Worm (Caenorhabditis elegans) whole organism, early embryonic: ENCODE data around the gene clec-61.
"Not testable (repeated sequence)": the region's sequence is repeated elsewhere in the genome, so short reads cannot be mapped to it uniquely, and the experiment has no call there.

Experiments
- B0310.2 ChIP-seq: sonication (generic microtip); optimal IDR thresholded peaks from 2 replicates; lab custom pipeline; 2016; ENCODE audit warnings: mild to moderate bottlenecking, missing genetic modification characterization, missing compliant biosample characterization
- F13C5.2 ChIP-seq: sonication (generic microtip); optimal IDR thresholded peaks from 2 replicates; lab custom pipeline; 2017; ENCODE audit warnings: mild to moderate bottlenecking, missing genetic modification characterization, inconsistent platforms, missing compliant biosample characterization
- aly-1 ChIP-seq: sonication (generic microtip); optimal IDR thresholded peaks from 2 replicates; lab custom pipeline; 2016; ENCODE audit warnings: missing genetic modification characterization, missing compliant biosample characterization
- ama-1 ChIP-seq: fragments of 150-350 bp; optimal IDR thresholded peaks from 2 replicates; lab custom pipeline; 2014
- ceh-13 ChIP-seq: fragments of 200-800 bp; sonication (Bioruptor generic); optimal IDR thresholded peaks from 2 replicates; lab custom pipeline; 2018; ENCODE audit warnings: mild to moderate bottlenecking, missing genetic modification characterization, missing compliant biosample characterization
- ceh-36 ChIP-seq: sonication (generic microtip); optimal IDR thresholded peaks from 2 replicates; lab custom pipeline; 2016; ENCODE audit warnings: missing genetic modification characterization, inconsistent platforms, missing compliant biosample characterization
- ets-7 ChIP-seq: sonication (generic microtip); optimal IDR thresholded peaks from 2 replicates; lab custom pipeline; 2016; ENCODE audit warnings: missing genotype, missing genetic modification characterization, missing compliant biosample characterization
- flt-1 ChIP-seq: fragments of 200-800 bp; sonication (Bioruptor generic); IDR thresholded peaks from 2 replicates; pipeline ENCODE4 v1.3.6; 2022; ENCODE audit warnings: missing genetic modification characterization, missing compliant biosample characterization
- hmbx-1 ChIP-seq: sonication (generic microtip); optimal IDR thresholded peaks from 2 replicates; lab custom pipeline; 2016; ENCODE audit warnings: mild to moderate bottlenecking, missing genetic modification characterization, missing compliant biosample characterization
- hmg-4 ChIP-seq: fragments of 200-800 bp; sonication (Bioruptor generic); optimal IDR thresholded peaks from 2 replicates; lab custom pipeline; 2018; ENCODE audit warnings: mild to moderate bottlenecking, missing genetic modification characterization, missing compliant biosample characterization
- hnd-1 ChIP-seq: sonication (generic microtip); optimal IDR thresholded peaks from 2 replicates; lab custom pipeline; 2016; ENCODE audit warnings: missing genetic modification characterization, missing compliant biosample characterization
- pes-1 ChIP-seq: fragments of 200-800 bp; sonication (Bioruptor generic); IDR thresholded peaks from 2 replicates; pipeline ENCODE4 v1.3.6; 2022; ENCODE audit warnings: missing genetic modification reagents, missing genetic modification characterization, missing compliant biosample characterization
- scrt-1 ChIP-seq: fragments of 200-800 bp; sonication (Bioruptor generic); IDR thresholded peaks from 2 replicates; pipeline ENCODE4 v1.3.6; 2022; ENCODE audit warnings: missing genetic modification characterization, missing compliant biosample characterization
- sea-1 ChIP-seq: fragments of 200-800 bp; sonication (Bioruptor generic); conservative IDR thresholded peaks from 2 replicates; pipeline ENCODE4 v1.3.6; 2022; ENCODE audit warnings: missing genetic modification characterization, missing compliant biosample characterization
- tbx-11 ChIP-seq: fragments of 200-800 bp; sonication (Bioruptor generic); IDR thresholded peaks from 2 replicates; pipeline ENCODE4 v1.3.6; 2022; ENCODE audit warnings: missing genetic modification characterization, missing compliant biosample characterization
- tbx-37 ChIP-seq: fragments of 200-800 bp; sonication (Bioruptor generic); conservative IDR thresholded peaks from 2 replicates; pipeline ENCODE4 v1.3.6; 2022; ENCODE audit warnings: missing genetic modification reagents, missing genetic modification characterization, missing compliant biosample characterization
- tra-4 ChIP-seq: sonication (generic microtip); optimal IDR thresholded peaks from 2 replicates; lab custom pipeline; 2017; ENCODE audit warnings: missing genetic modification characterization, missing compliant biosample characterization

clec-61 gene

ce11 chrII:10502491-10503063 lies 12.2 kb upstream of the clec-61 start, which contains the start of gene myrf-1:
Gene myrf-1, minus strand, starts transcription at chrII:10502541.
- TF ChIP-seq sea-1 (GFP tag; lab: Robert Waterston, UW) (no peak), hmg-4 (GFP tag; lab: Kevin White, UChicago) (peak; percentile 86), hmbx-1 (no peak), flt-1 (GFP tag; lab: Robert Waterston, UW) (peak; percentile 55; the same call in 1 of the 2 replicates), hnd-1 (no peak), F13C5.2 (peak; percentile 69), pes-1 (GFP tag; lab: Robert Waterston, UW) (no peak), aly-1 (tag; lab: Kevin White, UChicago) (no peak), B0310.2 (tag; lab: Kevin White, UChicago) (no peak), ceh-13 (no peak), ama-1 (lab: Kevin White, UChicago) (no peak), tra-4 (tag; lab: Kevin White, UChicago) (no peak), tbx-37 (GFP tag; lab: Robert Waterston, UW) (no peak), ceh-36 (tag; lab: Kevin White, UChicago) (peak; percentile 18), ets-7 (tag; lab: Kevin White, UChicago) (no peak), tbx-11 (no peak), scrt-1 (GFP tag; lab: Robert Waterston, UW) (0 out of 2 replicates have a peak, but pooled peaks have one; percentile 45)

- TF ChIP-seq ama-1 (lab: Kevin White, UChicago) (no peak), pes-1 (GFP tag; lab: Robert Waterston, UW) (no peak), hnd-1 (no peak), hmg-4 (GFP tag; lab: Kevin White, UChicago) (peak; percentile 34), hmbx-1 (no peak), sea-1 (GFP tag; lab: Robert Waterston, UW) (no peak), F13C5.2 (peak; percentile 28), flt-1 (GFP tag; lab: Robert Waterston, UW) (no peak)
These were observed 11.2 kb upstream of the clec-61 start for ce11 chrII:10501578-10501977.

ce11 chrII:10500674-10501073 lies 10.3 kb upstream of the clec-61 start:
- TF ChIP-seq ceh-36 (tag; lab: Kevin White, UChicago) (no peak), flt-1 (GFP tag; lab: Robert Waterston, UW) (no peak), hnd-1 (no peak), ama-1 (lab: Kevin White, UChicago) (no peak), tra-4 (tag; lab: Kevin White, UChicago) (no peak), F13C5.2 (no peak), tbx-11 (no peak), hmbx-1 (no peak), pes-1 (GFP tag; lab: Robert Waterston, UW) (no peak), aly-1 (tag; lab: Kevin White, UChicago) (no peak), sea-1 (GFP tag; lab: Robert Waterston, UW) (no peak), hmg-4 (GFP tag; lab: Kevin White, UChicago) (no peak), ceh-13 (no peak), scrt-1 (GFP tag; lab: Robert Waterston, UW) (no peak), tbx-37 (GFP tag; lab: Robert Waterston, UW) (no peak)

- no peak for TF ChIP-seq ceh-13
- TF ChIP-seq sea-1 (GFP tag; lab: Robert Waterston, UW): no peak
- TF ChIP-seq tra-4 (tag; lab: Kevin White, UChicago): no peak
- no peak for TF ChIP-seq ets-7 (tag; lab: Kevin White, UChicago)
- no peak for TF ChIP-seq ceh-36 (tag; lab: Kevin White, UChicago)
- no peak for TF ChIP-seq hmbx-1
- TF ChIP-seq ama-1 (lab: Kevin White, UChicago): no peak
- TF ChIP-seq flt-1 (GFP tag; lab: Robert Waterston, UW): no peak
These were observed 5.6 kb upstream of the clec-61 start, which contains the start of gene ZK666.12 for ce11 chrII:10495912-10496311. Gene ZK666.12, plus strand, starts transcription at chrII:10496212.

ce11 chrII:10494467-10494866 lies 4.1 kb upstream of the clec-61 start, which contains the start of gene ZK666.14:
Gene ZK666.14, plus strand, starts transcription at chrII:10494767.
- TF ChIP-seq flt-1 (GFP tag; lab: Robert Waterston, UW) (no peak), ceh-13 (no peak), tbx-11 (no peak), tra-4 (tag; lab: Kevin White, UChicago) (no peak), hmg-4 (GFP tag; lab: Kevin White, UChicago) (no peak), pes-1 (GFP tag; lab: Robert Waterston, UW) (no peak), ceh-36 (tag; lab: Kevin White, UChicago) (no peak), tbx-37 (GFP tag; lab: Robert Waterston, UW) (no peak), hmbx-1 (no peak), hnd-1 (no peak), sea-1 (GFP tag; lab: Robert Waterston, UW) (no peak), ets-7 (tag; lab: Kevin White, UChicago) (no peak), scrt-1 (GFP tag; lab: Robert Waterston, UW) (no peak), F13C5.2 (no peak), aly-1 (tag; lab: Kevin White, UChicago) (no peak)

- not testable (repeated sequence) for TF ChIP-seq scrt-1 (GFP tag; lab: Robert Waterston, UW); ceh-13; ama-1 (lab: Kevin White, UChicago)
These were observed 2.7 kb upstream of the clec-61 start, which contains the start of gene ZK666.8 for ce11 chrII:10493034-10493433. Gene ZK666.8, minus strand, starts transcription at chrII:10493134.

- TF ChIP-seq ceh-13 (no peak), F13C5.2 (no peak), pes-1 (GFP tag; lab: Robert Waterston, UW) (no peak), tbx-11 (no peak), scrt-1 (GFP tag; lab: Robert Waterston, UW) (no peak)
These were observed 3.6 kb downstream of the clec-61 start, which contains the start of gene ZK666.15 for ce11 chrII:10486738-10487137. Gene ZK666.15, plus strand, starts transcription at chrII:10487038.
